Worm (Caenorhabditis elegans) whole organism, L1 larva: Measurements from ENCODE around the gene ndx-2.

ENCODE experiments used
- Y116A8C.19 ChIP-seq: sonication (generic microtip); optimal IDR thresholded peaks from 2 replicates; lab custom pipeline; 2016; ENCODE audit warnings: missing compliant biosample characterization, missing genetic modification characterization, borderline replicate concordance
- alr-1 ChIP-seq: fragments of 200-800 bp; sonication (Bioruptor generic); optimal IDR thresholded peaks from 2 replicates; lab custom pipeline; 2018; ENCODE audit warnings: borderline replicate concordance, mild to moderate bottlenecking, missing genetic modification characterization, missing compliant biosample characterization
- ceh-88 ChIP-seq: fragments of 200-800 bp; sonication (Bioruptor generic); IDR thresholded peaks from 2 replicates; pipeline ENCODE4 v1.3.6; 2022; ENCODE audit warnings: missing genetic modification characterization, missing compliant biosample characterization
- ceh-90 ChIP-seq: sonication (generic microtip); optimal IDR thresholded peaks from 2 replicates; lab custom pipeline; 2016; ENCODE audit warnings: missing genetic modification characterization, missing compliant biosample characterization
- dpl-1 ChIP-seq, 3 experiments: fragments of 150-350 bp in 2 of 3; sonication (generic microtip) in 1 of 3; optimal IDR thresholded peaks; 2 replicates each; lab custom pipeline; 2014 to 2017; ENCODE audit warnings: missing biosample characterization in 3 of 3, missing genetic modification characterization in 3 of 3, missing genetic modification reagents in 3 of 3
- efl-1 ChIP-seq, 4 experiments: fragments of 150-350 bp; optimal IDR thresholded peaks in 3 of 4; peaks in 1 of 4; 1 replicate in 1 of 4; 2 replicates in 3 of 4; lab custom pipeline; 2014; ENCODE audit warnings: missing biosample characterization in 2 of 4, missing genetic modification characterization in 2 of 4, missing genetic modification reagents in 2 of 4
- efl-3 ChIP-seq: fragments of 200-800 bp; sonication (Bioruptor generic); optimal IDR thresholded peaks from 2 replicates; lab custom pipeline; 2018; ENCODE audit warnings: mild to moderate bottlenecking, missing genetic modification characterization, missing compliant biosample characterization
- ets-5 ChIP-seq: fragments of 200-800 bp; sonication (Bioruptor generic); IDR thresholded peaks from 2 replicates; pipeline ENCODE4 v1.3.6; 2022; ENCODE audit warnings: missing genetic modification characterization, missing compliant biosample characterization
- fkh-10 ChIP-seq: sonication (generic microtip); optimal IDR thresholded peaks from 2 replicates; lab custom pipeline; 2017; ENCODE audit warnings: missing biosample characterization, missing genetic modification reagents, missing genetic modification characterization
- fkh-4 ChIP-seq: sonication (generic microtip); optimal IDR thresholded peaks from 2 replicates; lab custom pipeline; 2016; ENCODE audit warnings: missing compliant biosample characterization, missing genetic modification characterization, borderline replicate concordance
- fos-1 ChIP-seq: fragments of 150-350 bp; optimal IDR thresholded peaks from 2 replicates; lab custom pipeline; 2014; ENCODE audit warnings: missing biosample characterization, missing genetic modification characterization
- hlh-17 ChIP-seq: fragments of 200-800 bp; sonication (Bioruptor generic); optimal IDR thresholded peaks from 2 replicates; lab custom pipeline; 2018; ENCODE audit warnings: missing genetic modification characterization, mild to moderate bottlenecking, missing compliant biosample characterization, moderate library complexity, borderline replicate concordance
- hpl-2 ChIP-seq: fragments of 150-350 bp; optimal IDR thresholded peaks from 2 replicates; lab custom pipeline; 2014; ENCODE audit warnings: missing biosample characterization, missing genetic modification reagents, missing genetic modification characterization
- lin-35 ChIP-seq, 2 experiments: fragments of 150-350 bp; optimal IDR thresholded peaks; 2 replicates each; lab custom pipeline; 2014; ENCODE audit warnings: missing biosample characterization in 2 of 2, missing genetic modification characterization in 2 of 2, missing genetic modification reagents in 2 of 2
- mef-2 ChIP-seq: fragments of 150-350 bp; optimal IDR thresholded peaks from 2 replicates; lab custom pipeline; 2014; ENCODE audit warnings: missing biosample characterization, missing genetic modification characterization
- mep-1 ChIP-seq: fragments of 150-350 bp; optimal IDR thresholded peaks from 2 replicates; lab custom pipeline; 2014; ENCODE audit warnings: missing biosample characterization, missing genetic modification characterization
- nhr-11 ChIP-seq: fragments of 150-350 bp; optimal IDR thresholded peaks from 2 replicates; lab custom pipeline; 2014; ENCODE audit warnings: missing biosample characterization, missing genetic modification characterization
- nhr-12 ChIP-seq: sonication (generic microtip); optimal IDR thresholded peaks from 2 replicates; lab custom pipeline; 2017; ENCODE audit warnings: missing biosample characterization, missing genetic modification characterization
- nhr-19 ChIP-seq: fragments of 200-800 bp; sonication (Bioruptor generic); conservative IDR thresholded peaks from 2 replicates; pipeline ENCODE4 v1.3.6; 2022; ENCODE audit warnings: missing genetic modification characterization, missing compliant biosample characterization
- nhr-20 ChIP-seq: sonication (generic microtip); optimal IDR thresholded peaks from 2 replicates; lab custom pipeline; 2016; ENCODE audit warnings: mild to moderate bottlenecking, missing genetic modification characterization, missing compliant biosample characterization
- nhr-84 ChIP-seq: sonication (generic microtip); optimal IDR thresholded peaks from 2 replicates; lab custom pipeline; 2017; ENCODE audit warnings: missing biosample characterization, missing genetic modification characterization
- nhr-90 ChIP-seq: sonication (generic microtip); optimal IDR thresholded peaks from 2 replicates; lab custom pipeline; 2016; ENCODE audit warnings: mild to moderate bottlenecking, missing genetic modification characterization, missing compliant biosample characterization; ENCODE audit not compliant: poor library complexity
- pag-3 ChIP-seq: sonication (generic microtip); optimal IDR thresholded peaks from 2 replicates; lab custom pipeline; 2017; ENCODE audit warnings: missing genetic modification characterization, mild to moderate bottlenecking, missing compliant biosample characterization, antibody characterized with exemption, borderline replicate concordance; ENCODE audit not compliant: insufficient read depth
- pax-3 ChIP-seq: fragments of 200-800 bp; sonication (Bioruptor generic); optimal IDR thresholded peaks from 2 replicates; lab custom pipeline; 2018; ENCODE audit warnings: mild to moderate bottlenecking, missing genetic modification characterization, moderate library complexity, missing compliant biosample characterization
- sox-4 ChIP-seq: sonication (generic microtip); optimal IDR thresholded peaks from 2 replicates; lab custom pipeline; 2016; ENCODE audit warnings: missing genetic modification characterization, missing compliant biosample characterization
- tlp-1 ChIP-seq: fragments of 150-350 bp; optimal IDR thresholded peaks from 2 replicates; lab custom pipeline; 2014; ENCODE audit warnings: missing biosample characterization, missing genetic modification characterization
- unc-130 ChIP-seq: fragments of 150-350 bp; optimal IDR thresholded peaks from 2 replicates; lab custom pipeline; 2017; ENCODE audit warnings: missing biosample characterization, missing genetic modification characterization, inconsistent platforms
- unc-62 ChIP-seq: fragments of 150-350 bp; optimal IDR thresholded peaks from 2 replicates; lab custom pipeline; 2014; ENCODE audit warnings: missing biosample characterization, missing genetic modification reagents, missing genetic modification characterization
- unc-86 ChIP-seq: sonication (generic microtip); optimal IDR thresholded peaks from 2 replicates; lab custom pipeline; 2016; ENCODE audit warnings: missing genetic modification characterization, missing compliant biosample characterization
- unc-98 ChIP-seq: fragments of 200-800 bp; sonication (Bioruptor generic); IDR thresholded peaks from 2 replicates; pipeline ENCODE4 v1.3.6; 2022; ENCODE audit warnings: missing genetic modification characterization, missing compliant biosample characterization
- xbp-1 ChIP-seq: sonication (generic microtip); optimal IDR thresholded peaks from 2 replicates; lab custom pipeline; 2016; ENCODE audit warnings: missing genetic modification characterization, missing compliant biosample characterization
- ztf-4 ChIP-seq: fragments of 150-350 bp; optimal IDR thresholded peaks from 2 replicates; lab custom pipeline; 2014; ENCODE audit warnings: missing biosample characterization, missing genetic modification characterization

ndx-2 gene

DNA sequence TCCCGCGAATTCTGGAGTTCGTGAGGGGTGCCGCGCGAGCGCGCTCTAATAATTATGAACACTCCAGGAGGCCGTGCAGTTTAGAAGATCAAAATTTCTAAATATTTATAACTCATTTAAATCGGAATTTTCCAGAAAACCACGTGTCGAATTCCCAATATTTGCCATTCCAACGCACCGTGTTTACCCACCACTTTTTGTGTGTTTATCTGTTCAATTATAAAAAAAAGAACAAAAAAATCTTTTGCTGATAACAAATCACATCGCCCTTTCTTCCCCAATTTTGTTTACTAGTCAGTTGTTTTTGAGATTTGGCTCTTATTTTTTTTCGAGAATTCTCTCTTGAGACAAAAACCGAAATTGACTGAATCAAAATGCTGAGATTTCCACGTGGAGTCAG is 8.6 kb downstream of the ndx-2 start:
- no peak for TF ChIP-seq efl-1 (optimal IDR thresholded peaks at IDR 0.05; lab: Kevin White, UChicago)
- TF ChIP-seq efl-1 (GFP tag; optimal IDR thresholded peaks at IDR 0.05 in 1 of 2; lab: Kevin White, UChicago) = peak in 1 of 2 experiments; percentile 48
- no peak for TF ChIP-seq tlp-1 (tag; lab: Kevin White, UChicago)
- no peak for TF ChIP-seq unc-86

ce11 chrV:2652557-2653133 is 12.2 kb downstream of the ndx-2 start, which contains the start of the genes W02H5.8 and angl-1:
Gene W02H5.8 (minus strand): TSS chrV:2652657.
Gene angl-1 (plus strand): TSS chrV:2653083.
- TF ChIP-seq ceh-88 (GFP tag; lab: Robert Waterston, UW) (no peak), ets-5 (GFP tag; lab: Robert Waterston, UW) (no peak), pag-3 (tag; lab: Kevin White, UChicago) (no peak), efl-1 (optimal IDR thresholded peaks at IDR 0.05; lab: Kevin White, UChicago) (no peak), efl-1 (GFP tag; optimal IDR thresholded peaks at IDR 0.05 in 1 of 2; lab: Kevin White, UChicago) (peak in 1 of 2 experiments; percentile 89), xbp-1 (tag; lab: Kevin White, UChicago) (no peak), lin-35 (GFP tag; optimal IDR thresholded peaks at IDR 0.05; lab: Kevin White, UChicago) (no peak), nhr-90 (no peak), Y116A8C.19 (no peak)

ce11 chrV:2650980-2651379 is 13.8 kb downstream of the ndx-2 start:
- TF ChIP-seq pax-3 (tag; lab: Kevin White, UChicago) (no peak), lin-35 (GFP tag; optimal IDR thresholded peaks at IDR 0.05; lab: Kevin White, UChicago) (no peak), mep-1 (tag; lab: Kevin White, UChicago) (no peak), unc-98 (GFP tag; lab: Robert Waterston, UW) (no peak), fkh-4 (tag; lab: Kevin White, UChicago) (no peak), efl-1 (optimal IDR thresholded peaks at IDR 0.05; lab: Kevin White, UChicago) (no peak), efl-1 (GFP tag; optimal IDR thresholded peaks at IDR 0.05 in 1 of 2; lab: Kevin White, UChicago) (peak in 1 of 2 experiments; percentile 49), nhr-20 (no peak), dpl-1 (GFP tag; optimal IDR thresholded peaks at IDR 0.05; lab: Kevin White, UChicago) (no peak)

- TF ChIP-seq alr-1 (tag; lab: Kevin White, UChicago) = no peak
- no peak for TF ChIP-seq unc-130 (tag; lab: Kevin White, UChicago)
- TF ChIP-seq nhr-84 (tag; lab: Kevin White, UChicago) = no peak
- TF ChIP-seq nhr-12 (tag; lab: Kevin White, UChicago) = no peak
- no peak for TF ChIP-seq nhr-90
- TF ChIP-seq hlh-17 (GFP tag; lab: Kevin White, UChicago) = no peak
- TF ChIP-seq nhr-11 = no peak
- TF ChIP-seq efl-3 (GFP tag; lab: Kevin White, UChicago) = no peak
- TF ChIP-seq pax-3 (tag; lab: Kevin White, UChicago) = no peak
- TF ChIP-seq lin-35 (GFP tag; optimal IDR thresholded peaks at IDR 0.05; lab: Kevin White, UChicago) = no peak
- no peak for TF ChIP-seq fos-1 (tag; lab: Kevin White, UChicago)
- no peak for TF ChIP-seq dpl-1 (GFP tag; optimal IDR thresholded peaks at IDR 0.05; lab: Kevin White, UChicago)
- TF ChIP-seq ztf-4 (tag; lab: Kevin White, UChicago) = no peak
- no peak for TF ChIP-seq ceh-88 (GFP tag; lab: Robert Waterston, UW)
- TF ChIP-seq mef-2 (tag; lab: Kevin White, UChicago) = no peak
- TF ChIP-seq sox-4 (tag; lab: Kevin White, UChicago) = no peak
- no peak for TF ChIP-seq unc-98 (GFP tag; lab: Robert Waterston, UW)
- no peak for TF ChIP-seq tlp-1 (tag; lab: Kevin White, UChicago)
- TF ChIP-seq hpl-2 (GFP tag; lab: Kevin White, UChicago) = no peak
- no peak for TF ChIP-seq ceh-90 (tag; lab: Kevin White, UChicago)
Measured at ce11 chrV:2647222-2647796, 17.5 kb downstream of the ndx-2 start.

ce11 chrV:2646067-2646466 is 18.7 kb downstream of the ndx-2 start:
- TF ChIP-seq pax-3 (tag; lab: Kevin White, UChicago) (no peak), fkh-10 (GFP tag; lab: Kevin White, UChicago) (no peak), unc-62 (no peak), dpl-1 (GFP tag; optimal IDR thresholded peaks at IDR 0.05; lab: Kevin White, UChicago) (no peak), nhr-19 (GFP tag; lab: Robert Waterston, UW) (no peak), ztf-4 (tag; lab: Kevin White, UChicago) (no peak)
